Fruit fly (Drosophila melanogaster) whole organism, wandering third instar larva: ENCODE results near the gene Adar.
A peak's percentile ranks its signal among the peaks of the same experiment; 100 is the strongest.

Source experiments
- Abd-B ChIP-seq: fragments of >200 bp; optimal IDR thresholded peaks from 2 replicates; lab custom pipeline; 2017; ENCODE audit warnings: missing biosample characterization, missing genetic modification characterization
- CG32264 ChIP-seq: fragments of 200-800 bp; sonication (Bioruptor generic); optimal IDR thresholded peaks from 2 replicates; lab custom pipeline; 2016; ENCODE audit warnings: missing biosample characterization, missing genetic modification characterization
- CG9705 ChIP-seq: fragments of 200-800 bp; sonication (Bioruptor generic); optimal IDR thresholded peaks from 2 replicates; lab custom pipeline; 2018; ENCODE audit warnings: missing biosample characterization, mild to moderate bottlenecking, missing genetic modification characterization
- CrebA ChIP-seq: fragments of 200-800 bp; sonication (Bioruptor generic); optimal IDR thresholded peaks from 2 replicates; lab custom pipeline; 2016; ENCODE audit warnings: missing biosample characterization, mild to moderate bottlenecking, missing genetic modification characterization, borderline replicate concordance
- Dfd ChIP-seq: fragments of >200 bp; optimal IDR thresholded peaks from 2 replicates; lab custom pipeline; 2017; ENCODE audit warnings: missing biosample characterization, missing genetic modification characterization
- Dif ChIP-seq: fragments of 200-275, 200-300 bp; sonication (Bioruptor generic); optimal IDR thresholded peaks from 2 replicates; lab custom pipeline; 2018; ENCODE audit warnings: missing biosample characterization, missing genetic modification characterization; ENCODE audit not compliant: partially characterized antibody
- GATAd ChIP-seq: sonication (Bioruptor generic); optimal IDR thresholded peaks from 2 replicates; lab custom pipeline; 2016; ENCODE audit warnings: missing biosample characterization, missing genetic modification characterization
- HLH106 ChIP-seq: fragments of 200-800 bp; optimal IDR thresholded peaks from 3 replicates; lab custom pipeline; 2019; ENCODE audit warnings: missing biosample characterization, mild to moderate bottlenecking, missing genetic modification characterization, moderate library complexity
- Hnf4 ChIP-seq: fragments of 200-800 bp; sonication (Bioruptor generic); optimal IDR thresholded peaks from 2 replicates; lab custom pipeline; 2016; ENCODE audit warnings: missing biosample characterization, mild to moderate bottlenecking, missing genetic modification characterization
- Hr78 ChIP-seq: fragments of >200 bp; optimal IDR thresholded peaks from 2 replicates; lab custom pipeline; 2017; ENCODE audit warnings: missing biosample characterization, missing genetic modification characterization
- Hr83 ChIP-seq: fragments of 200-300 bp; sonication (Bioruptor generic); optimal IDR thresholded peaks from 2 replicates; lab custom pipeline; 2016; ENCODE audit warnings: missing biosample characterization, mild to moderate bottlenecking, missing genetic modification characterization, moderate library complexity; ENCODE audit not compliant: poor library complexity, severe bottlenecking
- Jra ChIP-seq: sonication (Bioruptor generic); optimal IDR thresholded peaks from 2 replicates; lab custom pipeline; 2016; ENCODE audit warnings: missing biosample characterization, missing genetic modification characterization
- Mio ChIP-seq: sonication (Bioruptor generic); optimal IDR thresholded peaks from 2 replicates; lab custom pipeline; 2016; ENCODE audit warnings: missing biosample characterization, missing genetic modification characterization
- Myc ChIP-seq: fragments of >200 bp; optimal IDR thresholded peaks from 2 replicates; lab custom pipeline; 2017
- N ChIP-seq: fragments of >200 bp; optimal IDR thresholded peaks from 2 replicates; lab custom pipeline; 2018; ENCODE audit warnings: missing biosample characterization, missing external identifiers, missing genetic modification characterization
- OdsH ChIP-seq: fragments of 200-800 bp; sonication (Bioruptor generic); optimal IDR thresholded peaks from 2 replicates; lab custom pipeline; 2016; ENCODE audit warnings: missing biosample characterization, mild to moderate bottlenecking, missing genetic modification characterization
- Rel ChIP-seq, 2 experiments: fragments of 200-800 bp; sonication (Bioruptor generic) in 1 of 2; optimal IDR thresholded peaks; 2 replicates in 1 of 2; 3 replicates in 1 of 2; lab custom pipeline; 2016 to 2019; ENCODE audit warnings: mild to moderate bottlenecking in 2 of 2, missing biosample characterization in 2 of 2, missing genetic modification characterization in 2 of 2, moderate library complexity in 1 of 2
- Sp1 ChIP-seq: fragments of 200-800 bp; sonication (Bioruptor generic); optimal IDR thresholded peaks from 3 replicates; lab custom pipeline; 2019; ENCODE audit warnings: missing biosample characterization, mild to moderate bottlenecking, missing genetic modification characterization, moderate library complexity
- Vsx2 ChIP-seq: fragments of 200-300, 225-300 bp; sonication (Bioruptor generic); optimal IDR thresholded peaks from 2 replicates; lab custom pipeline; 2018; ENCODE audit warnings: missing biosample characterization, missing genetic modification characterization; ENCODE audit not compliant: partially characterized antibody
- br ChIP-seq: fragments of 200-800 bp; sonication (Bioruptor generic); optimal IDR thresholded peaks from 2 replicates; lab custom pipeline; 2016; ENCODE audit warnings: missing biosample characterization, missing genetic modification characterization
- brk ChIP-seq: fragments of 200-800 bp; sonication (Bioruptor generic); optimal IDR thresholded peaks from 2 replicates; lab custom pipeline; 2016; ENCODE audit warnings: missing biosample characterization, mild to moderate bottlenecking, missing genetic modification characterization
- dl ChIP-seq, 2 experiments: fragments of 175-275, 200-275 bp in 1 of 2; fragments of 200-275 bp in 1 of 2; sonication (Bioruptor generic); optimal IDR thresholded peaks; lab custom pipeline; 2018; ENCODE audit warnings: mild to moderate bottlenecking in 2 of 2, missing biosample characterization in 2 of 2, missing genetic modification characterization in 2 of 2, moderate library complexity in 2 of 2; ENCODE audit not compliant: partially characterized antibody in 2 of 2, insufficient read depth in 1 of 2
- dmrt93B ChIP-seq: fragments of 200-800 bp; sonication (Bioruptor generic); optimal IDR thresholded peaks from 2 replicates; lab custom pipeline; 2018; ENCODE audit warnings: missing biosample characterization, mild to moderate bottlenecking, missing genetic modification characterization
- dsf ChIP-seq: sonication (Bioruptor generic); optimal IDR thresholded peaks from 2 replicates; lab custom pipeline; 2016; ENCODE audit warnings: missing biosample characterization, missing genetic modification characterization, borderline replicate concordance
- ey ChIP-seq: fragments of 200-800 bp; sonication (Bioruptor generic); optimal IDR thresholded peaks from 2 replicates; lab custom pipeline; 2016; ENCODE audit warnings: missing biosample characterization, missing genetic modification characterization
- foxo ChIP-seq, 2 experiments: fragments of 200-800 bp; sonication (Bioruptor generic); optimal IDR thresholded peaks; 2 replicates in 1 of 2; 3 replicates in 1 of 2; lab custom pipeline; 2016 to 2017; ENCODE audit warnings: missing biosample characterization in 2 of 2, missing genetic modification characterization in 2 of 2
- fru ChIP-seq: fragments of 200-800 bp; sonication (Bioruptor generic); optimal IDR thresholded peaks from 3 replicates; lab custom pipeline; 2016; ENCODE audit warnings: missing biosample characterization, mild to moderate bottlenecking, missing genetic modification characterization
- h ChIP-seq: fragments of 200-800 bp; sonication (Bioruptor generic); optimal IDR thresholded peaks from 3 replicates; lab custom pipeline; 2016; ENCODE audit warnings: missing biosample characterization, mild to moderate bottlenecking, missing genetic modification characterization
- jim ChIP-seq: fragments of 175-275, 200-325 bp; sonication (Bioruptor generic); optimal IDR thresholded peaks from 2 replicates; lab custom pipeline; 2016; ENCODE audit warnings: missing biosample characterization, mild to moderate bottlenecking, missing genetic modification characterization
- lola ChIP-seq: fragments of >200 bp; optimal IDR thresholded peaks from 2 replicates; lab custom pipeline; 2017; ENCODE audit warnings: missing biosample characterization, missing genetic modification characterization
- pan ChIP-seq: fragments of >200 bp; optimal IDR thresholded peaks from 2 replicates; lab custom pipeline; 2017
- psq ChIP-seq: fragments of 200-800 bp; sonication (Bioruptor generic); optimal IDR thresholded peaks from 3 replicates; lab custom pipeline; 2017; ENCODE audit warnings: missing biosample characterization, mild to moderate bottlenecking, missing genetic modification characterization, moderate library complexity
- rgr ChIP-seq: fragments of 200-800 bp; sonication (Bioruptor generic); optimal IDR thresholded peaks from 3 replicates; lab custom pipeline; 2016; ENCODE audit warnings: missing biosample characterization, mild to moderate bottlenecking, missing genetic modification characterization
- sage ChIP-seq: fragments of 200-800 bp; sonication (Bioruptor generic); optimal IDR thresholded peaks from 2 replicates; lab custom pipeline; 2016; ENCODE audit warnings: missing biosample characterization, mild to moderate bottlenecking, missing genetic modification characterization
- sv ChIP-seq: fragments of 200-800 bp; sonication (Bioruptor generic); optimal IDR thresholded peaks from 3 replicates; lab custom pipeline; 2016; ENCODE audit warnings: missing biosample characterization, missing genetic modification characterization
- tai ChIP-seq: sonication (Bioruptor generic); optimal IDR thresholded peaks from 2 replicates; lab custom pipeline; 2016; ENCODE audit warnings: missing biosample characterization, missing genetic modification characterization
- usp ChIP-seq: fragments of >200 bp; optimal IDR thresholded peaks from 2 replicates; lab custom pipeline; 2017; ENCODE audit warnings: missing biosample characterization, missing genetic modification characterization
- woc ChIP-seq: sonication (Bioruptor generic); optimal IDR thresholded peaks from 2 replicates; lab custom pipeline; 2016; ENCODE audit warnings: missing biosample characterization, mild to moderate bottlenecking, missing genetic modification characterization

The Adar gene

dm6 chrX:1824610-1824948, 51.1 kb downstream of the Adar start (continued):
- no peak for TF ChIP-seq Abd-B
- TF ChIP-seq br (GFP tag; lab: Kevin White, UChicago) = peak; percentile 51
- TF ChIP-seq dl (GFP tag; optimal IDR thresholded peaks at IDR 0.05; lab: Kevin White, UChicago; ENCODE audit: insufficient read depth in 1 of 2, partially characterized antibody in 2 of 2) = no peak
- no peak for TF ChIP-seq Mio (GFP tag; lab: Kevin White, UChicago)
- TF ChIP-seq fru (GFP tag; lab: Kevin White, UChicago) = peak; percentile 80
- TF ChIP-seq HLH106 = peak; percentile 63

dm6 chrX:1825912-1826862, 52.7 kb downstream of the Adar start:
- TF ChIP-seq usp (GFP tag; lab: Kevin White, UChicago) (no peak), ey (peak; percentile 60), Myc (no peak), Jra (GFP tag; lab: Kevin White, UChicago) (no peak), woc (GFP tag; lab: Kevin White, UChicago) (peak; percentile 35), HLH106 (peak; percentile 65), CrebA (GFP tag; lab: Kevin White, UChicago) (peak; percentile 43), Hnf4 (GFP tag; lab: Kevin White, UChicago) (peak; percentile 7), brk (GFP tag; lab: Kevin White, UChicago) (no peak), Abd-B (no peak), rgr (GFP tag; lab: Kevin White, UChicago) (peak; percentile 49), Dfd (GFP tag; lab: Kevin White, UChicago) (no peak), tai (GFP tag; lab: Kevin White, UChicago) (no peak), h (peak; percentile 66), dsf (GFP tag; lab: Kevin White, UChicago) (no peak), jim (peak; percentile 28), psq (GFP tag; lab: Kevin White, UChicago) (peak; percentile 54), lola (GFP tag; lab: Kevin White, UChicago) (no peak), CG32264 (no peak), Hr78 (no peak), Vsx2 (no peak), Mio (GFP tag; lab: Kevin White, UChicago) (no peak), Sp1 (peak; percentile 44), Rel (GFP tag; optimal IDR thresholded peaks at IDR 0.05; lab: Kevin White, UChicago) (no peak), Rel (tag; optimal IDR thresholded peaks at IDR 0.05; lab: Kevin White, UChicago) (peak; percentile 43), GATAd (GFP tag; lab: Kevin White, UChicago) (no peak), CG9705 (GFP tag; lab: Kevin White, UChicago) (no peak), sv (no peak), br (GFP tag; lab: Kevin White, UChicago) (peak; percentile 64), foxo (GFP tag; optimal IDR thresholded peaks at IDR 0.05; lab: Kevin White, UChicago) (peak in 1 of 2 experiments; percentile 70), pan (lab: Kevin White, UChicago) (no peak), fru (GFP tag; lab: Kevin White, UChicago) (peak; percentile 78), sage (GFP tag; lab: Kevin White, UChicago) (no peak), Hr83 (GFP tag; lab: Kevin White, UChicago) (no peak), OdsH (GFP tag; lab: Kevin White, UChicago) (peak; percentile 46), dl (GFP tag; optimal IDR thresholded peaks at IDR 0.05; lab: Kevin White, UChicago; ENCODE audit: insufficient read depth in 1 of 2, partially characterized antibody in 2 of 2) (no peak), N (GFP tag; lab: Kevin White, UChicago) (no peak), Dif (GFP tag; lab: Kevin White, UChicago) (no peak), dmrt93B (GFP tag; lab: Kevin White, UChicago) (peak; percentile 16)
